Worm (Caenorhabditis elegans): ENCODE results near the gene nep-25.

Gene nep-25

DNA sequence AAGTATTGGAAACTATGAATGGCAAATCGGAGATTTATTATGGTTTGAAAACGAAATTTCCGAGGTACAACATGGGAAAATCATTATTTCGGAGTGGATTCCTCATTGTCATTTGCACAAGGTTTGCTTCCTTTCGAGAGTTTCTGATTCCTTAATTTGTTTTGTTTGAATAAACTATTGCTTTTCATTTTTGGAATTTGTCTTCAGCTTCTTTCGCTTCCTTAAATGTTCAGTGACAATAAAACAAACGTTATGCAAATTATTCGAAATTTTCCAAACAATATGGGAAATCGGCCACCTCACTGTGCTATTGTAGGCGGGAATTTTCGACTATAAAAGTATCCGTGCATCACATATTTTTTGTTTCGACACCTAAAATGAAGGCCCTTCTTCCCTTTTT, at the start of gene nep-25:
nep-25 (plus strand) TSS at position 375 of the 400 bp plus-strand sequence.
- TF ChIP-seq nhr-10 (tag; optimal IDR thresholded peaks at IDR 0.05): no peak
- no peak for TF ChIP-seq nhr-21 (tag; optimal IDR thresholded peaks at IDR 0.05)
- TF ChIP-seq lin-39 (tag; optimal IDR thresholded peaks at IDR 0.05): no peak
- TF ChIP-seq nhr-12 (tag; optimal IDR thresholded peaks at IDR 0.05): no peak
- TF ChIP-seq lin-11 (tag; optimal IDR thresholded peaks at IDR 0.05): no peak
- TF ChIP-seq nhr-6 (tag; optimal IDR thresholded peaks at IDR 0.05): no peak

DNA sequence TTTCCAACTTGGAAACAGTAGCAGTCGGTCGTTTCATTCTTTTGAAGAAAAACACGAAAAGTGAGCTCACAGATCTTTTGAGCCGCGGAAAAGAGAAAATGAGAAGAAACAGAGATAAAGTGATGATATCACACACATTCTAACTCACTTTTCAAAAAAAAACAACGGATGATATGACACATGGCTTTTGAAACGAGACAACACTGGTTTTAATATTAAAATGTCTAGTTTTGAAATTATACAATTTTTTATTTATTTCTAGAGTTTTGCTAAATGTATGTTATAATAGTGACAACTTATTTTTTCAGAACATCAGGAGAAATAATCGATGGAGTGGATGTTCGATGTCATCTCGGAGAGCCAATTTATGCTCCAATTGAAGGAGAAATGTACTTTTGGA, 49.5 kb upstream of the nep-25 start, which contains the start of gene K05F1.14:
K05F1.14 (minus strand) TSS at position 101 of the 400 bp plus-strand sequence.
- TF ChIP-seq sma-3 (GFP tag; optimal IDR thresholded peaks at IDR 0.05) (no peak), sma-9 (GFP tag; optimal IDR thresholded peaks at IDR 0.05) (no peak), sma-9 (tag; optimal IDR thresholded peaks at IDR 0.05) (no peak), lin-11 (tag; optimal IDR thresholded peaks at IDR 0.05) (no peak), nhr-23 (tag; optimal IDR thresholded peaks at IDR 0.05) (no peak), skn-1 (tag; optimal IDR thresholded peaks at IDR 0.05) (no peak), ztf-4 (tag; optimal IDR thresholded peaks at IDR 0.05) (no peak), nhr-11 (tag; optimal IDR thresholded peaks at IDR 0.05) (no peak), zag-1 (tag; optimal IDR thresholded peaks at IDR 0.05) (no peak), egl-27 (tag; optimal IDR thresholded peaks at IDR 0.05) (no peak), aly-2 (tag; optimal IDR thresholded peaks at IDR 0.05) (no peak)

- TF ChIP-seq crh-2 (tag; optimal IDR thresholded peaks at IDR 0.05) (no peak), ceh-16 (tag; optimal IDR thresholded peaks at IDR 0.05) (no peak), skn-1 (tag; optimal IDR thresholded peaks at IDR 0.05) (no peak), zag-1 (tag; optimal IDR thresholded peaks at IDR 0.05) (no peak), C34F6.9 (tag; optimal IDR thresholded peaks at IDR 0.05) (no peak), nhr-10 (tag; optimal IDR thresholded peaks at IDR 0.05) (no peak), gmeb-1 (tag; optimal IDR thresholded peaks at IDR 0.05) (no peak)
Measured at ce11 chrII:5794195-5794594, 47.8 kb upstream of the nep-25 start, which contains the start of gene acdh-8. Gene acdh-8, plus strand, starts transcription at chrII:5794495.

- TF ChIP-seq zag-1 (tag; optimal IDR thresholded peaks at IDR 0.05) (no peak), ztf-11 (tag; optimal IDR thresholded peaks at IDR 0.05) (no peak), alr-1 (tag; optimal IDR thresholded peaks at IDR 0.05) (no peak)
Measured at ce11 chrII:5797348-5797977, 44.6 kb upstream of the nep-25 start, which contains the start of the genes msp-63 and msp-142. Gene msp-63, minus strand, starts transcription at chrII:5797448. Gene msp-142, plus strand, starts transcription at chrII:5797927.

DNA sequence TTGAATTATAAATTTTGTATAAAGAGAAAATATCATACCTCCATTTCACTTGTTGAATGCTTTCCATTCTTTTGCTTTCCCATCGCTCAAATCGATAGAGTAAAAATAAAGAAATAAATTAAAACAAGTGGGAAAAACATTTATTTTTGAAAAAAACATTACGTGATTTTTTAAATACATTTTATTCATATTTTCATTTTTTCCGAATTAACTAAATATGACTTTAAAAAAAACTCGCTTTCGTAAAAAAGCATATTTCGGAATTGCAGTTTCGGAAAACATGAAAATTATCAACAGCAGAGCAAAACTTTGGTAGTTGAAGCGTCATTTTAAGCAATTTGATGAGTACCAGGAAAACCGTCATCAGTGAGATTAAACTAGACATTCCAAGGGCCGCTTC, 42.5 kb upstream of the nep-25 start, which contains the start of gene K05F1.8:
K05F1.8 (minus strand) TSS at position 101 of the 400 bp plus-strand sequence.
- TF ChIP-seq F13H6.1 (tag; optimal IDR thresholded peaks at IDR 0.05) (no peak), nhr-11 (tag; optimal IDR thresholded peaks at IDR 0.05) (no peak), sma-3 (GFP tag; optimal IDR thresholded peaks at IDR 0.05) (no peak), unc-55 (GFP tag; optimal IDR thresholded peaks at IDR 0.05) (no peak), nhr-10 (tag; optimal IDR thresholded peaks at IDR 0.05) (no peak), lin-39 (tag; optimal IDR thresholded peaks at IDR 0.05) (no peak), crh-2 (tag; optimal IDR thresholded peaks at IDR 0.05) (no peak), nhr-23 (tag; optimal IDR thresholded peaks at IDR 0.05) (no peak), C34F6.9 (tag; optimal IDR thresholded peaks at IDR 0.05) (no peak), dmd-4 (tag; optimal IDR thresholded peaks at IDR 0.05) (no peak), fos-1 (tag; optimal IDR thresholded peaks at IDR 0.05) (no peak), aly-2 (tag; optimal IDR thresholded peaks at IDR 0.05) (no peak), nhr-237 (tag; optimal IDR thresholded peaks at IDR 0.05) (no peak)

DNA sequence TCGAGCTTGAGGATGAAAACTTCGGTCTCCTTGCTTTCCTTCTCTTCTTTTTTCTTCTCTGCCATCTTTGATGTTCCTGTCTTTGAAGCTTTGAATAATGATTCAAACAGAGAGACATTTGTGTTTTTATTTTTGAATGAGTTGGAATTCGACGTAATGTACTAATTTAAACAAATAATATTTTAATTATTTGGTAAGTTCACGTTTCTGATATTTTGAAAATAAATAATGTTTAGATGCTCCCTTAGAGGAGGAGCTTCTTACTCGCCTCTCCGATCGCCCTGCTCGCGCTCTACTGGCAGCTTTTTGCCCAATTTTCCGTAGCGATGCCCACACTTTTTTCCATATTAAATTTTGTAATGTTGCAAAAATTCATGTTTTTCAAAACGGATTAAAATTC, 41.0 kb upstream of the nep-25 start, which contains the start of the genes K05F1.9 and K05F1.1:
K05F1.9 (minus strand) TSS at position 101 of the 400 bp plus-strand sequence.
K05F1.1 (plus strand) TSS at position 308 of the 400 bp plus-strand sequence.
- TF ChIP-seq gmeb-1 (tag; optimal IDR thresholded peaks at IDR 0.05) (no peak), egl-27 (tag; optimal IDR thresholded peaks at IDR 0.05) (no peak), unc-55 (GFP tag; optimal IDR thresholded peaks at IDR 0.05) (no peak), lin-13 (GFP tag; optimal IDR thresholded peaks at IDR 0.05) (no peak), alr-1 (tag; optimal IDR thresholded peaks at IDR 0.05) (no peak), R02D3.7 (tag; optimal IDR thresholded peaks at IDR 0.05) (no peak), blmp-1 (tag; optimal IDR thresholded peaks at IDR 0.05; ENCODE audit: insufficient read depth) (no peak), ceh-16 (tag; optimal IDR thresholded peaks at IDR 0.05) (no peak), sem-4 (tag; optimal IDR thresholded peaks at IDR 0.05) (no peak), mbf-1 (tag; optimal IDR thresholded peaks at IDR 0.05) (no peak), elt-3 (tag; optimal IDR thresholded peaks at IDR 0.05) (no peak), unc-39 (tag; optimal IDR thresholded peaks at IDR 0.05) (no peak), peb-1 (tag; optimal IDR thresholded peaks at IDR 0.05) (no peak), ceh-82 (tag; optimal IDR thresholded peaks at IDR 0.05) (no peak), lsy-2 (tag; optimal IDR thresholded peaks at IDR 0.05) (no peak), mdl-1 (tag; optimal IDR thresholded peaks at IDR 0.05) (no peak), lin-11 (tag; optimal IDR thresholded peaks at IDR 0.05) (no peak), C34F6.9 (tag; optimal IDR thresholded peaks at IDR 0.05) (no peak)

All from whole organism, L2 larva.